Worm (Caenorhabditis elegans) whole organism, mixed stage, embryonic: ENCODE measurements around the gene R07B1.8.

ENCODE experiments used
- ceh-43 ChIP-seq: fragments of 200-800 bp; sonication (Bioruptor generic); optimal IDR thresholded peaks from 2 replicates; lab custom pipeline; 2018; ENCODE audit warnings: mild to moderate bottlenecking, missing genetic modification characterization, moderate library complexity, missing compliant biosample characterization
- ces-1 ChIP-seq: fragments of 150-350 bp; optimal IDR thresholded peaks from 2 replicates; lab custom pipeline; 2014; ENCODE audit warnings: missing biosample characterization, missing genetic modification reagents, missing genetic modification characterization
- ham-2 ChIP-seq: fragments of 200-800 bp; sonication (Bioruptor generic); optimal IDR thresholded peaks from 2 replicates; lab custom pipeline; 2018; ENCODE audit warnings: mild to moderate bottlenecking, missing genetic modification characterization, missing compliant biosample characterization
- mls-2 ChIP-seq: sonication (generic microtip); optimal IDR thresholded peaks from 2 replicates; lab custom pipeline; 2016; ENCODE audit warnings: mild to moderate bottlenecking, missing genetic modification characterization, moderate library complexity, missing compliant biosample characterization
- nhr-12 ChIP-seq: fragments of 150-350 bp; optimal IDR thresholded peaks from 2 replicates; lab custom pipeline; 2014; ENCODE audit warnings: missing biosample characterization, missing genetic modification characterization
- nhr-76 ChIP-seq: sonication (generic microtip); optimal IDR thresholded peaks from 2 replicates; lab custom pipeline; 2017; ENCODE audit warnings: missing biosample characterization, missing genetic modification characterization

DNA sequence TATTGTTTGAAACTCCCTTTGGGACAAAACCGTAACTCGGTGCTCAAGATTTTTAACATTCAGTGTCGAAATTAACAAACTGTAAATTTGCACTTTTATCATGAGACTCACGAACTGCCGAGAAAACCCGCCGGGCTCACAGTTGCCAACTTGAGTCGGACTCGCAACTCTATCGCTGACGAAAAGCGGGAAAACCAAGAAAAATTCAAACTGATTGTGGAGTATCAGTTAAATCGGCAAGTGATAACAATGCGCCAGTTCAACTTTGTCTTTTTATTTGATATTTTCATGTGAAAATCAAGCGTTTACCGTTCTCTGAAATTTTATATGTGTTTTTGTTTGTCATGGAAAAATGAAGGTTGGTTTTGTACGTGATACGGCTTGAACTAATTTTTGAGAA, 10.1 kb upstream of the R07B1.8 start:
- TF ChIP-seq nhr-76 (tag; lab: Kevin White, UChicago), result no peak
- no peak for TF ChIP-seq ces-1 (GFP tag; lab: Kevin White, UChicago)
- TF ChIP-seq mls-2 (tag; lab: Kevin White, UChicago), result no peak
- TF ChIP-seq ceh-43 (GFP tag; lab: Kevin White, UChicago), result no peak
- no peak for TF ChIP-seq nhr-12 (tag; lab: Kevin White, UChicago)
- TF ChIP-seq ham-2 (GFP tag; lab: Kevin White, UChicago), result no peak
